Worm (Caenorhabditis elegans) whole organism, L4/young adult: ENCODE results near the gene dop-1.

ENCODE experiments used
- W03F9.2 ChIP-seq: fragments of 150-350 bp; optimal IDR thresholded peaks from 2 replicates; lab custom pipeline; 2014; ENCODE audit warnings: missing biosample characterization, missing genetic modification characterization
- dao-5 ChIP-seq: sonication (generic microtip); optimal IDR thresholded peaks from 2 replicates; lab custom pipeline; 2016; ENCODE audit warnings: missing genotype, missing genetic modification characterization, moderate library complexity, missing compliant biosample characterization
- him-1 ChIP-seq: sonication (generic microtip); optimal IDR thresholded peaks from 2 replicates; lab custom pipeline; 2016; ENCODE audit warnings: missing genotype, missing genetic modification reagents, missing genetic modification characterization, missing compliant biosample characterization

The dop-1 gene

ce11 chrX:4418751-4419150 is at the start of gene dop-1:
Gene dop-1 (minus strand): TSS chrX:4418851.
- TF ChIP-seq him-1 (tag; lab: Kevin White, UChicago) = no peak
- no peak for TF ChIP-seq dao-5 (tag; lab: Kevin White, UChicago)
- no peak for TF ChIP-seq W03F9.2 (tag; lab: Kevin White, UChicago)

- TF ChIP-seq him-1 (tag; lab: Kevin White, UChicago) (no peak), W03F9.2 (tag; lab: Kevin White, UChicago) (no peak), dao-5 (tag; lab: Kevin White, UChicago) (no peak)
These were observed 47.6 kb upstream of the dop-1 start, which contains the start of gene nmur-3 for ce11 chrX:4466218-4466617. Gene nmur-3 (plus strand): TSS chrX:4466518.

ce11 chrX:4464367-4464766 is 45.7 kb upstream of the dop-1 start:
- TF ChIP-seq dao-5 (tag; lab: Kevin White, UChicago) (no peak), W03F9.2 (tag; lab: Kevin White, UChicago) (no peak), him-1 (tag; lab: Kevin White, UChicago) (no peak)

- TF ChIP-seq W03F9.2 (tag; lab: Kevin White, UChicago) (peak; percentile 35), him-1 (tag; lab: Kevin White, UChicago) (no peak)
These were observed 43.7 kb upstream of the dop-1 start, which contains the start of gene atg-16.1 for ce11 chrX:4462390-4462789. Gene atg-16.1 (minus strand): TSS chrX:4462465.

- TF ChIP-seq dao-5 (tag; lab: Kevin White, UChicago) (no peak), him-1 (tag; lab: Kevin White, UChicago) (no peak), W03F9.2 (tag; lab: Kevin White, UChicago) (no peak)
These were observed 39.2 kb upstream of the dop-1 start, which contains the start of gene aps-2 for ce11 chrX:4457853-4458322. Gene aps-2 (plus strand): TSS chrX:4458272.

- TF ChIP-seq W03F9.2 (tag; lab: Kevin White, UChicago) (no peak), him-1 (tag; lab: Kevin White, UChicago) (no peak), dao-5 (tag; lab: Kevin White, UChicago) (no peak)
These were observed 35.2 kb upstream of the dop-1 start, which contains the start of gene F02E8.4 for ce11 chrX:4453820-4454219. Gene F02E8.4 (plus strand): TSS chrX:4454120.

- TF ChIP-seq him-1 (tag; lab: Kevin White, UChicago) = no peak
- no peak for TF ChIP-seq W03F9.2 (tag; lab: Kevin White, UChicago)
These were observed 34.5 kb upstream of the dop-1 start for ce11 chrX:4453101-4453500.

- no peak for TF ChIP-seq him-1 (tag; lab: Kevin White, UChicago)
- no peak for TF ChIP-seq W03F9.2 (tag; lab: Kevin White, UChicago)
- no peak for TF ChIP-seq dao-5 (tag; lab: Kevin White, UChicago)
These were observed 33.3 kb upstream of the dop-1 start for ce11 chrX:4451936-4452335.

ce11 chrX:4448283-4448682 is 29.6 kb upstream of the dop-1 start, which contains the start of gene mltn-13:
Gene mltn-13 (minus strand): TSS chrX:4448383.
- TF ChIP-seq dao-5 (tag; lab: Kevin White, UChicago) (no peak), him-1 (tag; lab: Kevin White, UChicago) (no peak), W03F9.2 (tag; lab: Kevin White, UChicago) (no peak)

ce11 chrX:4444843-4445242 is 26.2 kb upstream of the dop-1 start:
- TF ChIP-seq W03F9.2 (tag; lab: Kevin White, UChicago) (no peak), dao-5 (tag; lab: Kevin White, UChicago) (peak; percentile 49)

ce11 chrX:4444073-4444472 is 25.4 kb upstream of the dop-1 start:
- TF ChIP-seq W03F9.2 (tag; lab: Kevin White, UChicago) (peak; percentile 16), dao-5 (tag; lab: Kevin White, UChicago) (peak; percentile 44), him-1 (tag; lab: Kevin White, UChicago) (peak; percentile 34)

- no peak for TF ChIP-seq him-1 (tag; lab: Kevin White, UChicago)
- no peak for TF ChIP-seq dao-5 (tag; lab: Kevin White, UChicago)
- TF ChIP-seq W03F9.2 (tag; lab: Kevin White, UChicago) = no peak
These were observed 22.0 kb upstream of the dop-1 start, which contains the start of gene F15A8.1 for ce11 chrX:4440641-4441040. Gene F15A8.1 (plus strand): TSS chrX:4440941.

ce11 chrX:4439616-4440015 is 21.0 kb upstream of the dop-1 start:
- TF ChIP-seq W03F9.2 (tag; lab: Kevin White, UChicago) (no peak), him-1 (tag; lab: Kevin White, UChicago) (no peak), dao-5 (tag; lab: Kevin White, UChicago) (no peak)

ce11 chrX:4438823-4439222 is 20.2 kb upstream of the dop-1 start:
- TF ChIP-seq W03F9.2 (tag; lab: Kevin White, UChicago) = no peak
- no peak for TF ChIP-seq him-1 (tag; lab: Kevin White, UChicago)
- no peak for TF ChIP-seq dao-5 (tag; lab: Kevin White, UChicago)
